Worm (Caenorhabditis elegans): ENCODE results near the gene ugt-18.

- TF ChIP-seq him-1 (tag; optimal IDR thresholded peaks at IDR 0.05) (no peak), W03F9.2 (tag; optimal IDR thresholded peaks at IDR 0.05) (no peak)
Measured at ce11 chrV:12819792-12820453, at the start of gene ugt-18, which contains the start of gene ZC443.4.
